Worm (Caenorhabditis elegans) whole organism, L3 larva: ENCODE measurements around the gene Y9C2UA.1.

Experiments
- ZK546.5 ChIP-seq: sonication (generic microtip); optimal IDR thresholded peaks from 2 replicates; lab custom pipeline; 2017; ENCODE audit warnings: missing biosample characterization, missing genetic modification characterization
- aly-2 ChIP-seq: fragments of 150-350 bp; optimal IDR thresholded peaks from 2 replicates; lab custom pipeline; 2014; ENCODE audit warnings: missing biosample characterization, missing genetic modification characterization
- daf-12 ChIP-seq: fragments of 150-350 bp; optimal IDR thresholded peaks from 2 replicates; lab custom pipeline; 2014; ENCODE audit warnings: missing biosample characterization, missing genetic modification reagents, missing genetic modification characterization
- elt-3 ChIP-seq, 3 experiments: fragments of 150-350 bp in 1 of 3; sonication (generic microtip) in 2 of 3; optimal IDR thresholded peaks; 2 replicates in 2 of 3; 4 replicates in 1 of 3; lab custom pipeline; 2014 to 2017; ENCODE audit warnings: missing biosample characterization in 3 of 3, missing genetic modification characterization in 3 of 3
- jun-1 ChIP-seq: fragments of 150-350 bp; optimal IDR thresholded peaks from 2 replicates; lab custom pipeline; 2014; ENCODE audit warnings: missing biosample characterization, missing genetic modification reagents, missing genetic modification characterization
- lin-39 ChIP-seq: fragments of 150-350 bp; optimal IDR thresholded peaks from 2 replicates; lab custom pipeline; 2018; ENCODE audit warnings: missing biosample characterization, missing genetic modification reagents, missing genetic modification characterization
- nfya-1 ChIP-seq: sonication (generic microtip); optimal IDR thresholded peaks from 2 replicates; lab custom pipeline; 2017; ENCODE audit warnings: missing genetic modification characterization, mild to moderate bottlenecking, missing compliant biosample characterization, antibody characterized with exemption, moderate library complexity; ENCODE audit not compliant: insufficient read depth
- nhr-25 ChIP-seq: sonication (generic microtip); optimal IDR thresholded peaks from 2 replicates; lab custom pipeline; 2017; ENCODE audit warnings: missing biosample characterization, missing genetic modification characterization
- nhr-76 ChIP-seq: fragments of 150-350 bp; sonication (generic microtip); optimal IDR thresholded peaks from 5 replicates; lab custom pipeline; 2014; ENCODE audit warnings: missing biosample characterization, missing genetic modification characterization
- snpc-4 ChIP-seq: fragments of 150-350 bp; optimal IDR thresholded peaks from 2 replicates; lab custom pipeline; 2014; ENCODE audit warnings: missing biosample characterization, missing genetic modification characterization
- tbx-2 ChIP-seq: sonication (generic microtip); optimal IDR thresholded peaks from 2 replicates; lab custom pipeline; 2016; ENCODE audit warnings: mild to moderate bottlenecking, missing genetic modification characterization, missing compliant biosample characterization
- unc-62 ChIP-seq: fragments of 150-350 bp; sonication (generic microtip); optimal IDR thresholded peaks from 4 replicates; lab custom pipeline; 2014; ENCODE audit warnings: missing biosample characterization, missing genetic modification reagents, missing genetic modification characterization
- zag-1 ChIP-seq: fragments of 150-350 bp; optimal IDR thresholded peaks from 2 replicates; lab custom pipeline; 2014; ENCODE audit warnings: missing biosample characterization, missing genetic modification characterization
- ztf-11 ChIP-seq: fragments of 150-350 bp; optimal IDR thresholded peaks from 2 replicates; lab custom pipeline; 2014; ENCODE audit warnings: missing biosample characterization, missing genetic modification characterization

DNA sequence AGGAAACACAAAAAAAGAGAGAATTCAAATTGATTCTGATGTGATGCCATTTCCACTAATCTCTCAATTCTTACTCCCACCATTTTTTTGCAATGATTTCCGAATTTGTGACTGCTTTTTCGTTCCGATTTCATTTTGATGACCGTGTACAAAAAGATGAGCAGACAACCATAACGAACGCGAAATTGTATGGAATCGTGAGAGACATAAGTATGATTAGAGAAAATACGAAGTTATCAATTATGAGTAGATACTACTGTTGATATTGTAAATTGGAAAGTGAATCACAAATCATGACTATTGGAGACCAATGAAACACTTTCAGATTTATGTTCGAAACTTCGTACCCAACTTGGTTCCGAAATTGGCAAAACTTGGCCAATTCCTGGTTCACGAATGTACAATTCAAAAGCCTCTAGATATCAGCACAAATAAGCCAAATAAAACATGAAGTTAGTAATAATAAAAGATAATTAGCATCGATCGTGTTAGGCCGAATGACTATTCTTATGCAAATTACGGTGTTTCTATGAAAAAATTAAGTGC, 27.9 kb upstream of the Y9C2UA.1 start:
- TF ChIP-seq elt-3 (tag; optimal IDR thresholded peaks at IDR 0.05; lab: Kevin White, UChicago) (no peak), lin-39 (no peak), daf-12 (tag; lab: Kevin White, UChicago) (no peak), nhr-25 (tag; lab: Kevin White, UChicago) (no peak), aly-2 (tag; lab: Kevin White, UChicago) (no peak), unc-62 (GFP tag; lab: Kevin White, UChicago) (no peak), ZK546.5 (tag; lab: Kevin White, UChicago) (no peak), snpc-4 (tag; lab: Kevin White, UChicago) (no peak), tbx-2 (tag; lab: Kevin White, UChicago) (no peak), ztf-11 (tag; lab: Kevin White, UChicago) (no peak), zag-1 (no peak), nhr-76 (no peak), nfya-1 (tag; lab: Kevin White, UChicago) (no peak), jun-1 (tag; lab: Kevin White, UChicago) (no peak)
